Worm (Caenorhabditis elegans) whole organism, L1 larva: Measurements from ENCODE around the gene ZK1240.3.

Experiments used
- C04F5.9 ChIP-seq: sonication (generic microtip); optimal IDR thresholded peaks from 2 replicates; lab custom pipeline; 2016; ENCODE audit warnings: missing genetic modification characterization, missing compliant biosample characterization
- C34B4.2 ChIP-seq: sonication (generic microtip); optimal IDR thresholded peaks from 2 replicates; lab custom pipeline; 2017; ENCODE audit warnings: mild to moderate bottlenecking, missing genetic modification characterization, missing compliant biosample characterization
- aha-1 ChIP-seq: fragments of 150-350 bp; optimal IDR thresholded peaks from 2 replicates; lab custom pipeline; 2014; ENCODE audit warnings: missing biosample characterization, missing genetic modification characterization
- alr-1 ChIP-seq: fragments of 200-800 bp; sonication (Bioruptor generic); optimal IDR thresholded peaks from 2 replicates; lab custom pipeline; 2018; ENCODE audit warnings: borderline replicate concordance, mild to moderate bottlenecking, missing genetic modification characterization, missing compliant biosample characterization
- ceh-8 ChIP-seq: fragments of 200-800 bp; sonication (Bioruptor generic); optimal IDR thresholded peaks from 2 replicates; lab custom pipeline; 2018; ENCODE audit warnings: mild to moderate bottlenecking, missing genetic modification characterization, moderate library complexity, missing compliant biosample characterization
- ceh-82 ChIP-seq, 3 experiments: fragments of 150-350 bp in 1 of 3; sonication (generic microtip) in 2 of 3; optimal IDR thresholded peaks; 2 replicates each; lab custom pipeline; 2014 to 2017; ENCODE audit warnings: missing biosample characterization in 3 of 3, missing genetic modification characterization in 3 of 3
- ceh-88 ChIP-seq: fragments of 200-800 bp; sonication (Bioruptor generic); IDR thresholded peaks from 2 replicates; pipeline ENCODE4 v1.3.6; 2022; ENCODE audit warnings: missing genetic modification characterization, missing compliant biosample characterization
- efl-1 ChIP-seq, 4 experiments: fragments of 150-350 bp; optimal IDR thresholded peaks in 3 of 4; peaks in 1 of 4; 1 replicate in 1 of 4; 2 replicates in 3 of 4; lab custom pipeline; 2014; ENCODE audit warnings: missing biosample characterization in 2 of 4, missing genetic modification characterization in 2 of 4, missing genetic modification reagents in 2 of 4
- egl-13 ChIP-seq: sonication (generic microtip); optimal IDR thresholded peaks from 2 replicates; lab custom pipeline; 2016; ENCODE audit warnings: missing genotype, missing genetic modification reagents, missing genetic modification characterization, missing compliant biosample characterization
- elt-2 ChIP-seq: sonication (generic microtip); optimal IDR thresholded peaks from 2 replicates; lab custom pipeline; 2016; ENCODE audit warnings: missing genetic modification characterization, mild to moderate bottlenecking, inconsistent platforms, missing compliant biosample characterization, missing genetic modification reagents
- elt-3 ChIP-seq, 6 experiments: fragments of 150-350 bp in 1 of 6; sonication (generic microtip); optimal IDR thresholded peaks; 2 replicates each; lab custom pipeline; 2017 to 2018; ENCODE audit warnings: missing biosample characterization in 6 of 6, missing genetic modification characterization in 6 of 6, inconsistent platforms in 1 of 6
- fkh-4 ChIP-seq: sonication (generic microtip); optimal IDR thresholded peaks from 2 replicates; lab custom pipeline; 2016; ENCODE audit warnings: missing compliant biosample characterization, missing genetic modification characterization, borderline replicate concordance
- fos-1 ChIP-seq: fragments of 150-350 bp; optimal IDR thresholded peaks from 2 replicates; lab custom pipeline; 2014; ENCODE audit warnings: missing biosample characterization, missing genetic modification characterization
- grh-1 ChIP-seq: fragments of 200-800 bp; sonication (Bioruptor generic); IDR thresholded peaks from 2 replicates; pipeline ENCODE4 v1.3.6; 2022; ENCODE audit warnings: missing genetic modification reagents, missing genetic modification characterization, missing compliant biosample characterization
- hlh-4 ChIP-seq: sonication (generic microtip); optimal IDR thresholded peaks from 2 replicates; lab custom pipeline; 2016; ENCODE audit warnings: mild to moderate bottlenecking, missing genetic modification characterization, missing compliant biosample characterization
- jun-1 ChIP-seq: fragments of 150-350 bp; optimal IDR thresholded peaks from 2 replicates; lab custom pipeline; 2014; ENCODE audit warnings: missing biosample characterization, missing genetic modification reagents, missing genetic modification characterization
- lsy-2 ChIP-seq, 2 experiments: fragments of 150-350 bp; optimal IDR thresholded peaks; 2 replicates each; lab custom pipeline; 2014; ENCODE audit warnings: missing biosample characterization in 2 of 2, missing genetic modification characterization in 2 of 2
- mdl-1 ChIP-seq, 2 experiments: fragments of 150-350 bp; optimal IDR thresholded peaks; 2 replicates each; lab custom pipeline; 2014 to 2017; ENCODE audit warnings: missing biosample characterization in 2 of 2, missing genetic modification characterization in 2 of 2, inconsistent platforms in 1 of 2
- mef-2 ChIP-seq: fragments of 150-350 bp; optimal IDR thresholded peaks from 2 replicates; lab custom pipeline; 2014; ENCODE audit warnings: missing biosample characterization, missing genetic modification characterization
- nhr-19 ChIP-seq: fragments of 200-800 bp; sonication (Bioruptor generic); conservative IDR thresholded peaks from 2 replicates; pipeline ENCODE4 v1.3.6; 2022; ENCODE audit warnings: missing genetic modification characterization, missing compliant biosample characterization
- nhr-20 ChIP-seq: sonication (generic microtip); optimal IDR thresholded peaks from 2 replicates; lab custom pipeline; 2016; ENCODE audit warnings: mild to moderate bottlenecking, missing genetic modification characterization, missing compliant biosample characterization
- nhr-237 ChIP-seq: fragments of 150-350 bp; optimal IDR thresholded peaks from 2 replicates; lab custom pipeline; 2014; ENCODE audit warnings: missing biosample characterization, missing genetic modification characterization
- nhr-28 ChIP-seq: fragments of 150-350 bp; optimal IDR thresholded peaks from 2 replicates; lab custom pipeline; 2014; ENCODE audit warnings: missing biosample characterization, missing genetic modification characterization
- nhr-76 ChIP-seq: sonication (generic microtip); optimal IDR thresholded peaks from 2 replicates; lab custom pipeline; 2017; ENCODE audit warnings: missing biosample characterization, missing genetic modification characterization
- pqm-1 ChIP-seq: sonication (generic microtip); optimal IDR thresholded peaks from 3 replicates; lab custom pipeline; 2017; ENCODE audit warnings: missing biosample characterization, missing genetic modification characterization
- skn-1 ChIP-seq: fragments of 150-350 bp; optimal IDR thresholded peaks from 2 replicates; lab custom pipeline; 2014; ENCODE audit warnings: missing biosample characterization, missing genetic modification characterization
- sup-37 ChIP-seq: fragments of 200-800 bp; sonication (Bioruptor generic); optimal IDR thresholded peaks from 2 replicates; lab custom pipeline; 2018; ENCODE audit warnings: mild to moderate bottlenecking, missing genetic modification characterization, missing compliant biosample characterization
- swsn-7 ChIP-seq: sonication (generic microtip); optimal IDR thresholded peaks from 2 replicates; lab custom pipeline; 2016; ENCODE audit warnings: missing genetic modification characterization, missing compliant biosample characterization
- unc-130 ChIP-seq: fragments of 150-350 bp; optimal IDR thresholded peaks from 2 replicates; lab custom pipeline; 2017; ENCODE audit warnings: missing biosample characterization, missing genetic modification characterization, inconsistent platforms
- unc-62 ChIP-seq: fragments of 150-350 bp; optimal IDR thresholded peaks from 2 replicates; lab custom pipeline; 2014; ENCODE audit warnings: missing biosample characterization, missing genetic modification reagents, missing genetic modification characterization
- zag-1 ChIP-seq: fragments of 150-350 bp; optimal IDR thresholded peaks from 2 replicates; lab custom pipeline; 2014; ENCODE audit warnings: missing biosample characterization, missing genetic modification characterization

Gene ZK1240.3

DNA sequence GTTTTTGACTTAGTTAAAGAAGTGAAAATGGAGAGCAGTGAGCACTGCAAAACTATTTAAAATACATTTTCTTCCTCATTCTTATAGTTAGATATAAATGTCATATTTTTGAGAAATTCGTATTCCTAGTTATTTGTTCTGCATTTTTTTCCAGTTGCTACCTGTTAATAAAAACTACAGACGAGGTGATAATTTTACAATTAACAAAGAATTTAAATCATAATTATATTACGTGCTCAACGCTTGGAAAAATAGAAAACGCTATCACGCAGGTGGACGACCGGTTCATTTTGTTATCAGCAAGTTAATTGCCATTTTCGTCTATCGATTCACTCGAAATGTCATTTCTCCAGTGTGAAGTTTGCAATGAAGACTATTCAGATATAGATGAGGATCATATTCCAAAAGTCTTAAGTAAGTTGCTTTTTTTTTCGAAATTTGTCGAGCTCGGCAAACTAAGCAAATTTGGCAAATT, 2.2 kb upstream of the ZK1240.3 start, which contains the start of the genes ZK1240.5 and ZK1240.9:
Gene ZK1240.5 (minus strand): TSS at position 51 of the 475 bp plus-strand sequence.
Gene ZK1240.9 (plus strand): TSS at position 307 of the 475 bp plus-strand sequence.
- TF ChIP-seq efl-1 (optimal IDR thresholded peaks at IDR 0.05; lab: Kevin White, UChicago) (no peak), efl-1 (GFP tag; optimal IDR thresholded peaks at IDR 0.05 in 1 of 2; lab: Kevin White, UChicago) (peak in 1 of 2 experiments; percentile 79), ceh-88 (GFP tag; lab: Robert Waterston, UW) (no peak), ceh-8 (GFP tag; lab: Kevin White, UChicago) (no peak), unc-62 (GFP tag; lab: Kevin White, UChicago) (no peak), skn-1 (tag; lab: Kevin White, UChicago) (no peak), swsn-7 (no peak), nhr-237 (tag; lab: Kevin White, UChicago) (no peak), nhr-20 (tag; lab: Kevin White, UChicago) (no peak), hlh-4 (tag; lab: Kevin White, UChicago) (no peak), zag-1 (tag; lab: Kevin White, UChicago) (no peak), elt-2 (tag; lab: Kevin White, UChicago) (peak; percentile 35), ceh-82 (tag; optimal IDR thresholded peaks at IDR 0.05; lab: Kevin White, UChicago) (no peak), grh-1 (GFP tag; lab: Robert Waterston, UW) (no peak)
- TF ChIP-seq, all 84 proteins: peak for 2

DNA sequence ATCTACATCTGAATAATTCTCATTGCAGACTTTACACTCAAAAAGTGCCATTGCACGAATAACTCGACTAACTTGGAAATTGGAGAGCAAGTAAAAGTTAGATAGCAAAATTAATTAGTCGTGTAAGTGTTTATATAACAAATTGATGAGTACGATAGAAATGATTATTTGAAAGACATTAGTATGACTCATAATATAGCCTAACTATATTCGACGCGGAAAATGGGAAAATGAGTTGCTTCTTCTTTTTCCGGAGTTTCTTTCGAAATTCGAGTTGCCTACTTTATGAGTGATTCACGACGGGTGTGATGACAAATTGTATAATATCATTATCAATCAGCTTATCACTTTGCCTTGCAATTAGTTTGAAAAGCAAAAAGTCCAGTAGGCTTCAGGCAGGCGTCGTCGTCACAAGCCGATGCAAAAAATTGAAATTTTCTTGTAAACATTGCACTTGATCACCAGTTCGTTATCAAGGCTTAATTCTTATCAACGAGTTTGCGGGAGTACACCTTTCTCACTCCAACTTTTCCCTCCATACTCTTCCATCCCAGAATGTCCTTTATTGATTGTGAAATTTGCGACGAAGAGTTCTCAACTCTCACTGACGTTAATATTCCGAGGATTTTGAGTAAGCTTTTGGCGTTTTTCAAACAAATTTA, 2.9 kb downstream of the ZK1240.3 start, which contains the start of the genes ZK1240.6 and ZK1240.2:
Gene ZK1240.6 (minus strand): TSS at position 51 of the 662 bp plus-strand sequence.
Gene ZK1240.2 (plus strand): TSS at position 520 of the 662 bp plus-strand sequence.
- TF ChIP-seq elt-2 (tag; lab: Kevin White, UChicago): peak; percentile 74
- TF ChIP-seq fos-1 (tag; lab: Kevin White, UChicago): no peak
- peak; percentile 49 for TF ChIP-seq pqm-1

DNA sequence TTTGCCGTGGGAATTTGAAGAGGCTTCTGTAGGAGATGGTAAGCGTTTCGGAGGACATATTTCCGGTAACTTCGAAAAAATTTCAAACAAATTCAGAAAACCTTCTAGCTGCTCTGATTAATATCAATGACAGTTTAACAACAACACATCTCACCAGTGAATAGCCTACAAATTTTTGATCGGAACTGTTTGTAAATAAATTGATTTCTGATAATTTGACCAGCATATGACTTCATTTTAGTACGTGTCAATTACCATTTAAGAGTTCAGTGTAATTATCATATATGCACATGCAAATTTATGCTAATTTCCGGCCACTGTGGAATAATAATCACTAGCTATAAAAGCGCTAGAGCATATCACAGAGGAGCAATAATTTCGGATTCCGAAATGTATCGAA, 4.8 kb downstream of the ZK1240.3 start, which contains the start of gene ZK1240.11:
Gene ZK1240.11 (plus strand): TSS at position 301 of the 400 bp plus-strand sequence.
- TF ChIP-seq aha-1 (tag; lab: Kevin White, UChicago): no peak
- TF ChIP-seq efl-1 (optimal IDR thresholded peaks at IDR 0.05; lab: Kevin White, UChicago): no peak
- peak in 1 of 2 experiments; percentile 25 for TF ChIP-seq efl-1 (GFP tag; optimal IDR thresholded peaks at IDR 0.05 in 1 of 2; lab: Kevin White, UChicago)

DNA sequence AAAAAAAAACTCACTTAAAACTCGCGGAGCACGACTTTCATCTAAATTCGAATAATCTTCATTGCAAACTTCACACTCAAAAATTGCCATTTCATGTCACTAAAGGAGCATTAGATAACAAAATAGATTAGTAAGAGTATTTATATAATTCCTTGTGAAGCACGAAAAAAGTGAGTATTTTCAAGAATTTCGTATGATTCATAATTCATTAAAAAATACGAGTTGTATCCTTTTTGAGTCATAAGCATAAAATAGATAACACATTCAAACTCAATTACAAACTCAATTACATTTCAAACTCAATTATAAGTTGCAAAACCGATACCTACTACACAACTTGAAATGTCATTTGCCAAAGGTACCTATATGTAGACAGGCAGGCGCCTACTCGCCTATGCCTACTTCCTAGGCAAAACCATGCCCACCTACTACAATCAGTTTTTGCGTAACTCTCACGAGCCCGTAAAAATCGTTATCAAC, 8.9 kb downstream of the ZK1240.3 start, which contains the start of the genes ZK1240.8 and ZK1240.1:
Gene ZK1240.8 (minus strand): TSS at position 101 of the 480 bp plus-strand sequence.
Gene ZK1240.1 (plus strand): TSS at position 430 of the 480 bp plus-strand sequence.
- TF ChIP-seq elt-2 (tag; lab: Kevin White, UChicago): peak; percentile 5
- TF ChIP-seq unc-130 (tag; lab: Kevin White, UChicago): no peak

DNA sequence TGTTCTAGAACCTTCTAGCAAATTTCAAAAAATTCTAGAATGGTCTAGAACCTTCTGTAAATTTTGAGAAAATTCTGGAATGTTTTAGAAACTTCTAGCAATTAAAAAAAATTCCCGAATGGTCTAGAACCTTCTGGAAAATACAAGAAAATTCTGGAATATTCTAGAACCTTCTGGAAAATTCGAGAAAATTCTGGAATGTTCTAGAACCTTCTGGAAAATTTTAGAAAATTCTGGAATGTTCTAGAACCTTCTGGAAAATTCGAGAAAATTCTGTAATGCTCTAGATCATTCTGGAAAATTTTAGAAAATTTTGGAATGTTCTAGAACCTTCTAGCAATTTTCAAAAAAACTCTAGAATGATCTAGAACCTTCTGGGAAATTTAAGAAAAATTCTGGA, 10.3 kb downstream of the ZK1240.3 start:
- TF ChIP-seq nhr-237 (tag; lab: Kevin White, UChicago) (no peak), nhr-28 (tag; lab: Kevin White, UChicago) (no peak), jun-1 (tag; lab: Kevin White, UChicago) (no peak), skn-1 (tag; lab: Kevin White, UChicago) (no peak), mdl-1 (tag; optimal IDR thresholded peaks at IDR 0.05; lab: Kevin White, UChicago) (no peak), sup-37 (no peak), C34B4.2 (tag; lab: Kevin White, UChicago) (no peak), mef-2 (no peak), nhr-76 (tag; lab: Kevin White, UChicago) (no peak), egl-13 (tag; lab: Kevin White, UChicago) (no peak), nhr-19 (GFP tag; lab: Robert Waterston, UW) (no peak), elt-3 (tag; optimal IDR thresholded peaks at IDR 0.05; lab: Kevin White, UChicago) (no peak), C04F5.9 (tag; lab: Kevin White, UChicago) (no peak), fkh-4 (tag; lab: Kevin White, UChicago) (no peak), lsy-2 (tag; optimal IDR thresholded peaks at IDR 0.05; lab: Kevin White, UChicago) (no peak), alr-1 (no peak)
- TF ChIP-seq, all 84 proteins: peak for 0
